Worm (Caenorhabditis elegans) whole organism, young adult: ENCODE measurements around the gene srz-56.

Experiments
- K12H6.12 ChIP-seq: fragments of 200-800 bp; sonication (Bioruptor generic); optimal IDR thresholded peaks from 2 replicates; lab custom pipeline; 2018; ENCODE audit warnings: mild to moderate bottlenecking, missing genetic modification characterization, missing compliant biosample characterization
- ceh-40 ChIP-seq: fragments of 200-800 bp; sonication (Bioruptor generic); IDR thresholded peaks from 2 replicates; pipeline ENCODE4 v1.3.6; 2022; ENCODE audit warnings: missing genetic modification characterization, missing compliant biosample characterization

DNA sequence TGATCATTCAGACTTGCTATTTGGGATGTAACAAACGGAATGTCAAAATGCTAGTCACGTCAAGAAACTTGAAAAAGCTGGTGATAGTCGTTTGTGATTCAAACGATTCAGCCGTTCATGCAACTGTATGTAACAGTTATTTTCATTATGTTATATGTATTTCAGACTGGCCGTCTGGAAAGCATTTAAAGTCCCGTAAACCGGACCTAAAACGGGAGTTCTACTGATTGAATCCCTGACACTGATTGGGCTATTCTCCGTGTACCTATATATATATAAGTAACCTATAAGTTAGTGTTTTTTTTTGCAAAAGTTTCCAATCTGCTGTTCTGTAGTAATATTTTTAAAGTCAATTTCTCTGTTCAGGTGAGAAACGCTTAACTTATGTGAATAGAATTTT, 3.0 kb downstream of the srz-56 start:
- TF ChIP-seq ceh-40 (GFP tag; lab: Robert Waterston, UW) = no peak
- TF ChIP-seq K12H6.12 (tag; lab: Kevin White, UChicago) = no peak
